Fruit fly (Drosophila melanogaster) whole organism, embryonic: ENCODE data around the gene CG32599.
A peak's percentile ranks its signal among the peaks of the same experiment; 100 is the strongest.

Source experiments
- CG10462 ChIP-seq: fragments of 200-800 bp; sonication (Bioruptor generic); optimal IDR thresholded peaks from 2 replicates; lab custom pipeline; 2016; ENCODE audit warnings: missing biosample characterization, missing genetic modification characterization
- CG10959 ChIP-seq: fragments of 200-800 bp; sonication (Bioruptor generic); IDR thresholded peaks from 2 replicates; pipeline ENCODE4 v1.3.6; 2022; ENCODE audit warnings: missing biosample characterization, missing genetic modification characterization
- CG11085 ChIP-seq: fragments of 200-800 bp; sonication (Bioruptor generic); IDR thresholded peaks from 2 replicates; pipeline ENCODE4 v1.3.6; 2022; ENCODE audit warnings: missing biosample characterization, missing genetic modification characterization
- CG11093 ChIP-seq: fragments of 200-800 bp; sonication (Bioruptor generic); IDR thresholded peaks from 3 replicates; pipeline ENCODE4 v1.3.6; 2022; ENCODE audit warnings: missing biosample characterization, missing genetic modification characterization
- CG13296 ChIP-seq: fragments of 200-800 bp; sonication (Bioruptor generic); optimal IDR thresholded peaks from 3 replicates; lab custom pipeline; 2018; ENCODE audit warnings: missing biosample characterization, mild to moderate bottlenecking, missing genetic modification characterization
- CG14860 ChIP-seq: fragments of 200-800 bp; sonication (Bioruptor generic); IDR thresholded peaks from 3 replicates; pipeline ENCODE4 v1.3.6; 2022; ENCODE audit warnings: missing biosample characterization, missing genetic modification characterization; ENCODE audit not compliant: partially characterized antibody
- CG15011 ChIP-seq: fragments of 200-800 bp; sonication (Bioruptor generic); optimal IDR thresholded peaks from 3 replicates; lab custom pipeline; 2018; ENCODE audit warnings: missing biosample characterization, mild to moderate bottlenecking, missing genetic modification characterization
- CG17328 ChIP-seq: fragments of 200-800 bp; sonication (Bioruptor generic); IDR thresholded peaks from 2 replicates; pipeline ENCODE4 v1.3.6; 2022; ENCODE audit warnings: missing biosample characterization, missing genetic modification characterization
- CG17829 ChIP-seq: fragments of 200-800 bp; optimal IDR thresholded peaks from 2 replicates; lab custom pipeline; 2019; ENCODE audit warnings: missing biosample characterization, mild to moderate bottlenecking, missing genetic modification characterization, moderate library complexity
- CG2889 ChIP-seq: fragments of 200-800 bp; sonication (Bioruptor generic); IDR thresholded peaks from 3 replicates; pipeline ENCODE4 v1.3.6; 2022; ENCODE audit warnings: missing biosample characterization, missing genetic modification characterization
- CG3726 ChIP-seq: fragments of 200-800 bp; sonication (Bioruptor generic); IDR thresholded peaks from 3 replicates; pipeline ENCODE4, ENCODE4 v1.3.6; 2022; ENCODE audit warnings: missing biosample characterization, missing genetic modification characterization
- CG4707 ChIP-seq: fragments of 200-800 bp; sonication (Bioruptor generic); optimal IDR thresholded peaks from 2 replicates; lab custom pipeline; 2018; ENCODE audit warnings: missing biosample characterization, mild to moderate bottlenecking, missing genetic modification characterization, moderate library complexity
- CG7786 ChIP-seq: fragments of 200-800 bp; sonication (Bioruptor generic); optimal IDR thresholded peaks from 2 replicates; lab custom pipeline; 2016; ENCODE audit warnings: missing biosample characterization, missing genetic modification characterization
- CG9727 ChIP-seq: fragments of 200-800 bp; sonication (Bioruptor generic); optimal IDR thresholded peaks from 3 replicates; lab custom pipeline; 2017; ENCODE audit warnings: missing biosample characterization, mild to moderate bottlenecking, missing genetic modification characterization
- CG9817 ChIP-seq: fragments of 200-800 bp; sonication (Bioruptor generic); optimal IDR thresholded peaks from 2 replicates; lab custom pipeline; 2018; ENCODE audit warnings: missing biosample characterization, mild to moderate bottlenecking, missing genetic modification characterization, moderate library complexity
- CTCF ChIP-seq: fragments of 200-800 bp; sonication (Bioruptor generic); optimal IDR thresholded peaks from 2 replicates; lab custom pipeline; 2017; ENCODE audit warnings: missing biosample characterization, mild to moderate bottlenecking, missing genetic modification characterization, moderate library complexity
- CoRest ChIP-seq: fragments of 200-800 bp; sonication (Bioruptor generic); optimal IDR thresholded peaks from 3 replicates; lab custom pipeline; 2018; ENCODE audit warnings: missing biosample characterization, mild to moderate bottlenecking, missing genetic modification characterization, moderate library complexity
- CrebB ChIP-seq: fragments of 200-800 bp; sonication (Bioruptor generic); optimal IDR thresholded peaks from 3 replicates; lab custom pipeline; 2018; ENCODE audit warnings: missing biosample characterization, mild to moderate bottlenecking, missing genetic modification characterization
- Elba2 ChIP-seq: fragments of 200-800 bp; sonication (Bioruptor generic); optimal IDR thresholded peaks from 3 replicates; lab custom pipeline; 2016; ENCODE audit warnings: missing biosample characterization, missing genetic modification characterization
- Hey ChIP-seq: fragments of 200-800 bp; sonication (Bioruptor generic); optimal IDR thresholded peaks from 3 replicates; lab custom pipeline; 2018; ENCODE audit warnings: missing biosample characterization, mild to moderate bottlenecking, missing genetic modification characterization
- Hr51 ChIP-seq, 2 experiments: fragments of 200-800 bp; sonication (Bioruptor generic); optimal IDR thresholded peaks; 2 replicates in 1 of 2; 3 replicates in 1 of 2; lab custom pipeline; 2016 to 2018; ENCODE audit warnings: missing biosample characterization in 2 of 2, missing genetic modification characterization in 2 of 2, mild to moderate bottlenecking in 1 of 2, moderate library complexity in 1 of 2
- Mrtf ChIP-seq: fragments of 200-800 bp; sonication (Bioruptor generic); IDR thresholded peaks from 3 replicates; pipeline ENCODE4 v1.3.6; 2022; ENCODE audit warnings: missing biosample characterization, missing genetic modification characterization
- NFAT ChIP-seq: fragments of 200-800 bp; sonication (Bioruptor generic); IDR thresholded peaks from 2 replicates; pipeline ENCODE4 v1.3.6; 2022; ENCODE audit warnings: missing biosample characterization, missing genetic modification characterization
- Neu2 ChIP-seq: fragments of 200-800 bp; sonication (Bioruptor generic); optimal IDR thresholded peaks from 3 replicates; lab custom pipeline; 2016; ENCODE audit warnings: missing biosample characterization, missing genetic modification characterization, borderline replicate concordance
- Oaz ChIP-seq: fragments of 200-800 bp; sonication (Bioruptor generic); IDR thresholded peaks from 2 replicates; pipeline ENCODE4 v1.3.6; 2022; ENCODE audit warnings: missing biosample characterization, missing genetic modification characterization
- Ptx1 ChIP-seq: fragments of 200-800 bp; sonication (Bioruptor generic); IDR thresholded peaks from 2 replicates; pipeline ENCODE4 v1.3.6; 2022; ENCODE audit warnings: missing biosample characterization, missing genetic modification characterization
- Rfx ChIP-seq: fragments of 200-800 bp; sonication (Bioruptor generic); IDR thresholded peaks from 2 replicates; pipeline ENCODE4 v1.3.6; 2022; ENCODE audit warnings: missing biosample characterization, missing genetic modification characterization
- Ssrp ChIP-seq: fragments of 200-800 bp; sonication (Bioruptor generic); optimal IDR thresholded peaks from 2 replicates; lab custom pipeline; 2018; ENCODE audit warnings: missing biosample characterization, mild to moderate bottlenecking, missing genetic modification characterization, moderate library complexity
- YL-1 ChIP-seq: fragments of 200-800 bp; sonication (Bioruptor generic); optimal IDR thresholded peaks from 3 replicates; lab custom pipeline; 2017; ENCODE audit warnings: missing biosample characterization, mild to moderate bottlenecking, missing genetic modification characterization
- abd-A ChIP-seq: fragments of 200-800 bp; sonication (Bioruptor generic); optimal IDR thresholded peaks from 3 replicates; lab custom pipeline; 2019; ENCODE audit warnings: missing biosample characterization, mild to moderate bottlenecking, missing genetic modification characterization, moderate library complexity
- bigmax ChIP-seq: fragments of 200-800 bp; sonication (Bioruptor generic); optimal IDR thresholded peaks from 2 replicates; lab custom pipeline; 2018; ENCODE audit warnings: missing biosample characterization, mild to moderate bottlenecking, missing genetic modification characterization
- chm ChIP-seq: fragments of 200-800 bp; sonication (Bioruptor generic); IDR thresholded peaks from 2 replicates; pipeline ENCODE4 v1.3.6; 2022; ENCODE audit warnings: missing biosample characterization, missing genetic modification characterization
- fd96Cb ChIP-seq: fragments of 200-800 bp; sonication (Bioruptor generic); optimal IDR thresholded peaks from 2 replicates; lab custom pipeline; 2018; ENCODE audit warnings: missing biosample characterization, mild to moderate bottlenecking, missing genetic modification characterization, moderate library complexity
- ftz-f1 ChIP-seq: fragments of 200-800 bp; sonication (Bioruptor generic); optimal IDR thresholded peaks from 2 replicates; lab custom pipeline; 2016; ENCODE audit warnings: missing biosample characterization, missing genetic modification characterization
- ken ChIP-seq: fragments of 200-800 bp; sonication (Bioruptor generic); IDR thresholded peaks from 3 replicates; pipeline ENCODE4 v1.3.6; 2022; ENCODE audit warnings: missing biosample characterization, missing genetic modification characterization
- lilli ChIP-seq: fragments of 200-800 bp; sonication (Bioruptor generic); optimal IDR thresholded peaks from 3 replicates; lab custom pipeline; 2016; ENCODE audit warnings: missing biosample characterization, missing genetic modification characterization
- maf-S ChIP-seq: fragments of 200-800 bp; sonication (Bioruptor generic); optimal IDR thresholded peaks from 2 replicates; lab custom pipeline; 2016; ENCODE audit warnings: missing biosample characterization, missing genetic modification characterization
- nau ChIP-seq: fragments of 200-800 bp; sonication (Bioruptor generic); optimal IDR thresholded peaks from 3 replicates; lab custom pipeline; 2017; ENCODE audit warnings: missing biosample characterization, mild to moderate bottlenecking, missing genetic modification characterization, missing genetic modification reagents
- oc ChIP-seq: fragments of 200-800 bp; sonication (Bioruptor generic); optimal IDR thresholded peaks from 2 replicates; lab custom pipeline; 2018; ENCODE audit warnings: missing biosample characterization, mild to moderate bottlenecking, missing genetic modification characterization, moderate library complexity
- peb ChIP-seq: fragments of 200-800 bp; sonication (Bioruptor generic); IDR thresholded peaks from 2 replicates; pipeline ENCODE4 v1.3.6; 2022; ENCODE audit warnings: missing biosample characterization, missing genetic modification characterization
- pita ChIP-seq: fragments of 200-800 bp; sonication (Bioruptor generic); optimal IDR thresholded peaks from 2 replicates; lab custom pipeline; 2017; ENCODE audit warnings: missing biosample characterization, mild to moderate bottlenecking, missing genetic modification characterization
- pzg ChIP-seq: fragments of 200-800 bp; sonication (Bioruptor generic); optimal IDR thresholded peaks from 3 replicates; lab custom pipeline; 2018; ENCODE audit warnings: missing biosample characterization, mild to moderate bottlenecking, missing genetic modification characterization, moderate library complexity
- sc ChIP-seq, 3 experiments: fragments of >200 bp in 2 of 3; fragments of 200-800 bp in 1 of 3; sonication (Bioruptor generic) in 1 of 3; optimal IDR thresholded peaks; 2 replicates in 2 of 3; 3 replicates in 1 of 3; lab custom pipeline; 2017; ENCODE audit warnings: mild to moderate bottlenecking in 1 of 3, missing biosample characterization in 1 of 3, missing genetic modification characterization in 1 of 3, missing genetic modification reagents in 1 of 3
- sna ChIP-seq: fragments of 200-800 bp; sonication (Bioruptor generic); IDR thresholded peaks from 2 replicates; pipeline ENCODE4 v1.3.6; 2022; ENCODE audit warnings: missing biosample characterization, missing genetic modification characterization; ENCODE audit not compliant: partially characterized antibody
- so ChIP-seq: fragments of 200-800 bp; sonication (Bioruptor generic); IDR thresholded peaks from 3 replicates; pipeline ENCODE4 v1.3.6; 2022; ENCODE audit warnings: missing biosample characterization, missing genetic modification characterization
- stc ChIP-seq: fragments of 200-800 bp; sonication (Bioruptor generic); IDR thresholded peaks from 2 replicates; pipeline ENCODE4 v1.3.6; 2022; ENCODE audit warnings: missing biosample characterization, missing genetic modification characterization
- sug ChIP-seq: fragments of 200-800 bp; optimal IDR thresholded peaks from 2 replicates; lab custom pipeline; 2019; ENCODE audit warnings: missing biosample characterization, mild to moderate bottlenecking, missing genetic modification characterization, moderate library complexity
- wek ChIP-seq: fragments of 200-800 bp; sonication (Bioruptor generic); optimal IDR thresholded peaks from 3 replicates; lab custom pipeline; 2018; ENCODE audit warnings: missing biosample characterization, mild to moderate bottlenecking, missing genetic modification characterization, moderate library complexity
- yki ChIP-seq: fragments of >200 bp; optimal IDR thresholded peaks from 3 replicates; lab custom pipeline; 2018
- z ChIP-seq: fragments of 200-800 bp; sonication (Bioruptor generic); IDR thresholded peaks from 3 replicates; pipeline ENCODE4 v1.3.6; 2022; ENCODE audit warnings: missing biosample characterization, missing genetic modification characterization

The CG32599 gene

dm6 chrX:14242941-14243736 lies at the start of gene CG32599 (continued):
- no peak for TF ChIP-seq CG7786
- no peak for TF ChIP-seq z
- no peak for TF ChIP-seq yki
- TF ChIP-seq pzg (GFP tag; lab: Kevin White, UChicago): peak; percentile 23
- TF ChIP-seq CG17328 (GFP tag; lab: Robert Waterston, UW): peak; percentile 47; the same call in 1 of the 2 replicates
- peak; percentile 55 for TF ChIP-seq CoRest (tag; lab: Kevin White, UChicago)
- TF ChIP-seq CG4707 (GFP tag; lab: Kevin White, UChicago): no peak
- no peak for TF ChIP-seq ftz-f1 (GFP tag; lab: Kevin White, UChicago)
- no peak for TF ChIP-seq so (GFP tag; lab: Robert Waterston, UW)
- TF ChIP-seq Neu2: no peak
- TF ChIP-seq CG3726 (GFP tag; lab: Robert Waterston, UW): no peak
- TF ChIP-seq Ssrp (tag; lab: Kevin White, UChicago): peak; percentile 40
- no peak for TF ChIP-seq sc (optimal IDR thresholded peaks at IDR 0.05; lab: Kevin White, UChicago)
- TF ChIP-seq sc (GFP tag; optimal IDR thresholded peaks at IDR 0.05; lab: Kevin White, UChicago): no peak
- no peak for TF ChIP-seq CG15011 (GFP tag; lab: Kevin White, UChicago)
- TF ChIP-seq ken (GFP tag; lab: Robert Waterston, UW): no peak
- TF ChIP-seq CG14860 (GFP tag; lab: Robert Waterston, UW): peak; percentile 59; the same call in 2 of the 3 replicates
- TF ChIP-seq CTCF: no peak
- no peak for TF ChIP-seq CG11085 (GFP tag; lab: Robert Waterston, UW)
- peak; percentile 14 for TF ChIP-seq CG13296 (GFP tag; lab: Kevin White, UChicago)
- TF ChIP-seq nau: no peak
- peak; percentile 89 for TF ChIP-seq wek (GFP tag; lab: Kevin White, UChicago)
- no peak for TF ChIP-seq stc (GFP tag; lab: Robert Waterston, UW)
- TF ChIP-seq CG9817 (tag; lab: Kevin White, UChicago): peak; percentile 4
- TF ChIP-seq sug (tag; lab: Kevin White, UChicago): no peak
- peak; percentile 6 for TF ChIP-seq YL-1 (GFP tag; lab: Kevin White, UChicago)
- TF ChIP-seq CrebB: no peak
- no peak for TF ChIP-seq bigmax (GFP tag; lab: Kevin White, UChicago)
- peak; percentile 66 for TF ChIP-seq Ptx1 (GFP tag; lab: Robert Waterston, UW)
- no peak for TF ChIP-seq lilli (GFP tag; lab: Kevin White, UChicago)
- TF ChIP-seq oc: no peak
- TF ChIP-seq CG11093: no peak
- TF ChIP-seq CG17829 (tag; lab: Kevin White, UChicago): peak; percentile 44
- TF ChIP-seq sna (GFP tag; lab: Robert Waterston, UW): 0 out of 2 replicates have a peak, but pooled peaks have one; percentile 42
- TF ChIP-seq Hey (tag; lab: Kevin White, UChicago): no peak
- TF ChIP-seq Elba2 (GFP tag; lab: Kevin White, UChicago): no peak
- peak; percentile 29 for TF ChIP-seq fd96Cb (tag; lab: Kevin White, UChicago)
- TF ChIP-seq CG10959: no peak
- TF ChIP-seq CG2889 (GFP tag; lab: Robert Waterston, UW): no peak
- no peak for TF ChIP-seq peb (GFP tag; lab: Robert Waterston, UW)
- no peak for TF ChIP-seq pita (GFP tag; lab: Kevin White, UChicago)
- no peak for TF ChIP-seq Mrtf (GFP tag; lab: Robert Waterston, UW)
- peak; percentile 38 for TF ChIP-seq Rfx (GFP tag; lab: Robert Waterston, UW)
- TF ChIP-seq maf-S (GFP tag; lab: Kevin White, UChicago): no peak
- TF ChIP-seq Hr51 (GFP tag; optimal IDR thresholded peaks at IDR 0.05; lab: Kevin White, UChicago): peak in 1 of 2 experiments; percentile 45
- no peak for TF ChIP-seq chm (GFP tag; lab: Robert Waterston, UW)
- TF ChIP-seq NFAT (GFP tag; lab: Robert Waterston, UW): no peak
- no peak for TF ChIP-seq Oaz
- peak; percentile 48 for TF ChIP-seq CG9727
- no peak for TF ChIP-seq CG10462
- TF ChIP-seq abd-A (tag; lab: Kevin White, UChicago): no peak
